Fruit fly (Drosophila melanogaster) whole organism, embryonic: ENCODE measurements around the gene BckdhA.

Experiments used
- Abd-B ChIP-seq: fragments of 200-800 bp; sonication (Bioruptor generic); optimal IDR thresholded peaks from 2 replicates; lab custom pipeline; 2018; ENCODE audit warnings: missing biosample characterization, mild to moderate bottlenecking, missing genetic modification characterization, moderate library complexity
- CG10267 ChIP-seq: fragments of 200-800 bp; sonication (Bioruptor generic); optimal IDR thresholded peaks from 2 replicates; lab custom pipeline; 2018; ENCODE audit warnings: missing biosample characterization, mild to moderate bottlenecking, missing genetic modification characterization, moderate library complexity
- CG10979 ChIP-seq: fragments of 200-800 bp; sonication (Bioruptor generic); optimal IDR thresholded peaks from 2 replicates; lab custom pipeline; 2018; ENCODE audit warnings: missing biosample characterization, mild to moderate bottlenecking, missing genetic modification characterization, moderate library complexity
- CG11504 ChIP-seq: fragments of 200-800 bp; sonication (Bioruptor generic); optimal IDR thresholded peaks from 3 replicates; lab custom pipeline; 2019; ENCODE audit warnings: missing biosample characterization, mild to moderate bottlenecking, missing genetic modification characterization, moderate library complexity
- CG11560 ChIP-seq: fragments of 200-800 bp; sonication (Bioruptor generic); IDR thresholded peaks from 3 replicates; pipeline ENCODE4 v1.3.6; 2022; ENCODE audit warnings: missing biosample characterization, missing genetic modification characterization
- CG11696 ChIP-seq: fragments of 200-800 bp; sonication (Bioruptor generic); IDR thresholded peaks from 2 replicates; pipeline ENCODE4 v1.3.6; 2022; ENCODE audit warnings: missing biosample characterization, missing genetic modification characterization
- CG12104 ChIP-seq: fragments of 200-800 bp; sonication (Bioruptor generic); optimal IDR thresholded peaks from 3 replicates; lab custom pipeline; 2016; ENCODE audit warnings: missing biosample characterization, missing genetic modification characterization
- CG12391 ChIP-seq: fragments of 200-800 bp; sonication (Bioruptor generic); optimal IDR thresholded peaks from 3 replicates; lab custom pipeline; 2018; ENCODE audit warnings: missing biosample characterization, mild to moderate bottlenecking, missing genetic modification characterization, moderate library complexity
- CG12659 ChIP-seq: fragments of 200-800 bp; sonication (Bioruptor generic); optimal IDR thresholded peaks from 3 replicates; lab custom pipeline; 2017; ENCODE audit warnings: mild to moderate bottlenecking, missing biosample characterization, missing genetic modification reagents, missing genetic modification characterization
- CG12769 ChIP-seq: fragments of 200-800 bp; sonication (Bioruptor generic); optimal IDR thresholded peaks from 2 replicates; lab custom pipeline; 2019; ENCODE audit warnings: missing biosample characterization, mild to moderate bottlenecking, missing genetic modification characterization, moderate library complexity
- CG14441 ChIP-seq: fragments of 200-800 bp; sonication (Bioruptor generic); IDR thresholded peaks from 2 replicates; pipeline ENCODE4 v1.3.6; 2022; ENCODE audit warnings: missing biosample characterization, missing genetic modification characterization
- CG16815 ChIP-seq: fragments of 200-800 bp; sonication (Bioruptor generic); optimal IDR thresholded peaks from 3 replicates; lab custom pipeline; 2017; ENCODE audit warnings: missing biosample characterization, mild to moderate bottlenecking, missing genetic modification characterization
- CG17912 ChIP-seq: fragments of 200-800 bp; sonication (Bioruptor generic); optimal IDR thresholded peaks from 2 replicates; lab custom pipeline; 2018; ENCODE audit warnings: missing biosample characterization, mild to moderate bottlenecking, missing genetic modification characterization
- CG1832 ChIP-seq: fragments of 200-800 bp; sonication (Bioruptor generic); optimal IDR thresholded peaks from 2 replicates; lab custom pipeline; 2017; ENCODE audit warnings: missing biosample characterization, mild to moderate bottlenecking, missing genetic modification characterization, inconsistent platforms
- CG18599 ChIP-seq: fragments of 200-800 bp; sonication (Bioruptor generic); optimal IDR thresholded peaks from 3 replicates; lab custom pipeline; 2017; ENCODE audit warnings: missing biosample characterization, missing genetic modification characterization, mild to moderate bottlenecking, moderate library complexity, missing genetic modification reagents
- CG18764 ChIP-seq: fragments of 200-800 bp; sonication (Bioruptor generic); optimal IDR thresholded peaks from 3 replicates; lab custom pipeline; 2016; ENCODE audit warnings: missing biosample characterization, missing genetic modification characterization
- CG2712 ChIP-seq: fragments of 200-800 bp; optimal IDR thresholded peaks from 3 replicates; lab custom pipeline; 2019; ENCODE audit warnings: missing biosample characterization, mild to moderate bottlenecking, missing genetic modification characterization, moderate library complexity
- CG2875 ChIP-seq: fragments of 200-800 bp; sonication (Bioruptor generic); optimal IDR thresholded peaks from 2 replicates; lab custom pipeline; 2017; ENCODE audit warnings: missing biosample characterization, mild to moderate bottlenecking, missing genetic modification characterization, missing genetic modification reagents
- CG30431 ChIP-seq: fragments of 200-800 bp; sonication (Bioruptor generic); optimal IDR thresholded peaks from 2 replicates; lab custom pipeline; 2017; ENCODE audit warnings: missing biosample characterization, missing genetic modification characterization
- CG32532 ChIP-seq: fragments of 200-800 bp; sonication (Bioruptor generic); IDR thresholded peaks from 2 replicates; pipeline ENCODE4 v1.3.6; 2022; ENCODE audit warnings: missing biosample characterization, missing genetic modification characterization
- CG32767 ChIP-seq: fragments of 200-800 bp; sonication (Bioruptor generic); IDR thresholded peaks from 2 replicates; pipeline ENCODE4 v1.3.6; 2022; ENCODE audit warnings: missing biosample characterization, missing genetic modification characterization
- CG3995 ChIP-seq: fragments of 200-800 bp; sonication (Bioruptor generic); optimal IDR thresholded peaks from 3 replicates; lab custom pipeline; 2016; ENCODE audit warnings: missing biosample characterization, missing genetic modification characterization
- CG4328 ChIP-seq: fragments of 200-800 bp; sonication (Bioruptor generic); optimal IDR thresholded peaks from 3 replicates; lab custom pipeline; 2017; ENCODE audit warnings: missing biosample characterization, missing genetic modification reagents, missing genetic modification characterization
- CG4617 ChIP-seq: fragments of 200-800 bp; sonication (Bioruptor generic); optimal IDR thresholded peaks from 3 replicates; lab custom pipeline; 2016; ENCODE audit warnings: missing biosample characterization, missing genetic modification characterization, borderline replicate concordance
- CG5953 ChIP-seq: fragments of 200-800 bp; sonication (Bioruptor generic); IDR thresholded peaks from 2 replicates; pipeline ENCODE4 v1.3.6; 2022; ENCODE audit warnings: missing biosample characterization, missing genetic modification characterization
- CG7372 ChIP-seq: fragments of 200-800 bp; sonication (Bioruptor generic); IDR thresholded peaks from 2 replicates; pipeline ENCODE4 v1.3.6; 2022; ENCODE audit warnings: missing biosample characterization, missing genetic modification characterization
- CG9817 ChIP-seq: fragments of 200-800 bp; sonication (Bioruptor generic); optimal IDR thresholded peaks from 2 replicates; lab custom pipeline; 2018; ENCODE audit warnings: missing biosample characterization, mild to moderate bottlenecking, missing genetic modification characterization, moderate library complexity
- CG9932 ChIP-seq: fragments of 200-800 bp; sonication (Bioruptor generic); IDR thresholded peaks from 2 replicates; pipeline ENCODE4 v1.3.6; 2022; ENCODE audit warnings: missing biosample characterization, missing genetic modification characterization
- Deaf1 ChIP-seq: fragments of 200-800 bp; optimal IDR thresholded peaks from 3 replicates; lab custom pipeline; 2019; ENCODE audit warnings: missing biosample characterization, mild to moderate bottlenecking, missing genetic modification characterization, moderate library complexity
- Dip2 ChIP-seq: fragments of 200-800 bp; sonication (Bioruptor generic); IDR thresholded peaks from 2 replicates; pipeline ENCODE4 v1.3.6; 2022; ENCODE audit warnings: missing biosample characterization, missing genetic modification characterization
- Dip3 ChIP-seq: fragments of 200-800 bp; sonication (Bioruptor generic); optimal IDR thresholded peaks from 3 replicates; lab custom pipeline; 2016; ENCODE audit warnings: missing biosample characterization, missing genetic modification characterization
- H15 ChIP-seq: fragments of 200-800 bp; sonication (Bioruptor generic); IDR thresholded peaks from 3 replicates; pipeline ENCODE4 v1.3.6; 2022; ENCODE audit warnings: missing biosample characterization, missing genetic modification characterization
- Hsf ChIP-seq: fragments of 200-800 bp; sonication (Bioruptor generic); optimal IDR thresholded peaks from 3 replicates; lab custom pipeline; 2016; ENCODE audit warnings: missing biosample characterization, missing genetic modification characterization
- Nf-YB ChIP-seq: fragments of 200-800 bp; sonication (Bioruptor generic); optimal IDR thresholded peaks from 3 replicates; lab custom pipeline; 2019; ENCODE audit warnings: missing biosample characterization, mild to moderate bottlenecking, missing genetic modification characterization, moderate library complexity
- Nf-YC ChIP-seq: fragments of 200-800 bp; optimal IDR thresholded peaks from 3 replicates; lab custom pipeline; 2019; ENCODE audit warnings: missing biosample characterization, mild to moderate bottlenecking, missing genetic modification characterization, moderate library complexity
- Ptx1 ChIP-seq: fragments of 200-800 bp; sonication (Bioruptor generic); IDR thresholded peaks from 2 replicates; pipeline ENCODE4 v1.3.6; 2022; ENCODE audit warnings: missing biosample characterization, missing genetic modification characterization
- Xbp1 ChIP-seq: fragments of 200-800 bp; sonication (Bioruptor generic); optimal IDR thresholded peaks from 3 replicates; lab custom pipeline; 2016; ENCODE audit warnings: missing biosample characterization, mild to moderate bottlenecking, missing genetic modification characterization
- YL-1 ChIP-seq: fragments of 200-800 bp; sonication (Bioruptor generic); optimal IDR thresholded peaks from 3 replicates; lab custom pipeline; 2017; ENCODE audit warnings: missing biosample characterization, mild to moderate bottlenecking, missing genetic modification characterization
- az2 ChIP-seq: fragments of 200-800 bp; sonication (Bioruptor generic); optimal IDR thresholded peaks from 3 replicates; lab custom pipeline; 2016; ENCODE audit warnings: missing biosample characterization, missing genetic modification characterization
- cas ChIP-seq: fragments of 200-800 bp; sonication (Bioruptor generic); IDR thresholded peaks from 2 replicates; pipeline ENCODE4 v1.3.6; 2022; ENCODE audit warnings: missing biosample characterization, missing genetic modification characterization
- ems ChIP-seq: fragments of 200-800 bp; sonication (Bioruptor generic); optimal IDR thresholded peaks from 3 replicates; lab custom pipeline; 2016; ENCODE audit warnings: missing biosample characterization, missing genetic modification characterization
- fd3F ChIP-seq: fragments of 200-800 bp; sonication (Bioruptor generic); optimal IDR thresholded peaks from 2 replicates; lab custom pipeline; 2018; ENCODE audit warnings: missing biosample characterization, mild to moderate bottlenecking, missing genetic modification characterization, moderate library complexity
- ftz-f1 ChIP-seq: fragments of 200-800 bp; sonication (Bioruptor generic); optimal IDR thresholded peaks from 2 replicates; lab custom pipeline; 2016; ENCODE audit warnings: missing biosample characterization, missing genetic modification characterization
- gcm ChIP-seq: fragments of 200-800 bp; sonication (Bioruptor generic); optimal IDR thresholded peaks from 2 replicates; lab custom pipeline; 2019; ENCODE audit warnings: missing biosample characterization, mild to moderate bottlenecking, missing genetic modification characterization, moderate library complexity
- her ChIP-seq: fragments of 200-800 bp; sonication (Bioruptor generic); optimal IDR thresholded peaks from 2 replicates; lab custom pipeline; 2016; ENCODE audit warnings: missing biosample characterization, missing genetic modification characterization
- insv ChIP-seq, 2 experiments: fragments of 200-800 bp; sonication (Bioruptor generic); optimal IDR thresholded peaks; 3 replicates each; lab custom pipeline; 2016 to 2018; ENCODE audit warnings: missing biosample characterization in 2 of 2, missing genetic modification characterization in 2 of 2
- mirr ChIP-seq: fragments of 200-800 bp; sonication (Bioruptor generic); optimal IDR thresholded peaks from 3 replicates; lab custom pipeline; 2018; ENCODE audit warnings: missing biosample characterization, mild to moderate bottlenecking, missing genetic modification characterization
- pan ChIP-seq, 4 experiments: fragments of >200 bp in 3 of 4; fragments of 200-800 bp in 1 of 4; sonication (Bioruptor generic) in 1 of 4; optimal IDR thresholded peaks in 3 of 4; IDR thresholded peaks in 1 of 4; 2 replicates each; pipeline versions ENCODE4 v1.3.6 to Lab custom; 2017 to 2022; ENCODE audit warnings: missing biosample characterization in 2 of 4, missing genetic modification characterization in 2 of 4, mixed read lengths in 1 of 4
- pum ChIP-seq: fragments of 200-800 bp; sonication (Bioruptor generic); optimal IDR thresholded peaks from 2 replicates; lab custom pipeline; 2016; ENCODE audit warnings: missing biosample characterization, missing genetic modification characterization
- wdn ChIP-seq: fragments of 200-800 bp; sonication (Bioruptor generic); IDR thresholded peaks from 2 replicates; pipeline ENCODE4 v1.3.6; 2022; ENCODE audit warnings: missing biosample characterization, missing genetic modification characterization
- z ChIP-seq: fragments of 200-800 bp; sonication (Bioruptor generic); IDR thresholded peaks from 3 replicates; pipeline ENCODE4 v1.3.6; 2022; ENCODE audit warnings: missing biosample characterization, missing genetic modification characterization

BckdhA gene

DNA sequence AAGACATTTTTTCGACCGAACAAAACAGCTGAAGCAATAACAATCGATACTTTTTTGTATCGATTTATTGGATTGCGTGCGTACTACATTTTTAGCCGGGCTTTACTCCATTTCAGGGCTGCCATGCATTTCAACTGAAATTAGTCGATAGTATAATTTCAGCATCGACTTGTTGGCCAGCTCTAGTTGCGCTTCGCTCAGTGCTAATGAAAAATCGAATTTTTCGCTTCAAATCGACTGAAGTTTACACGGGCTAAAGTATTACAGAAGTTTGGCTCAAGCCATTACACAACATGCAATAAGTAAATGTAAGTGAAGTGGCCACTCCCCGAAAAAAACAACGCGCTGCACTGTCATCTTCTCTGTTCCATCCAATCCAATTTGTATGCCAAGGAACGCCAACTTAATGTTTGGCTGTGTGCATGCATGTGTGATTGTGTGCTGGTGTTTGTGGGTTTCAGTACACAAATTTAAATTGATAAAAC is 39.7 kb upstream of the BckdhA start, which contains the start of the genes mRpL47, CG8176 and Kdm3 (continued):
- TF ChIP-seq Deaf1 (tag; lab: Kevin White, UChicago), result peak; percentile 40
- TF ChIP-seq CG2712 (tag; lab: Kevin White, UChicago), result peak; percentile 68
- peak; percentile 71 for TF ChIP-seq Xbp1 (GFP tag; lab: Kevin White, UChicago)
- no peak for TF ChIP-seq CG1832
- peak; percentile 50 for TF ChIP-seq Dip3 (GFP tag; lab: Kevin White, UChicago)
- no peak for TF ChIP-seq CG32767 (GFP tag; lab: Robert Waterston, UW)
- TF ChIP-seq CG11560, result no peak
- TF ChIP-seq insv (GFP tag; optimal IDR thresholded peaks at IDR 0.05; lab: Kevin White, UChicago), result peak in 1 of 2 experiments; percentile 52
- peak; percentile 19 for TF ChIP-seq CG30431 (GFP tag; lab: Kevin White, UChicago)
- peak; percentile 70 for TF ChIP-seq CG10267 (tag; lab: Kevin White, UChicago)
- peak; percentile 83 for TF ChIP-seq CG12769
- peak; percentile 55 for TF ChIP-seq CG18599
- TF ChIP-seq CG4617 (GFP tag; lab: Kevin White, UChicago), result peak; percentile 97
- no peak for TF ChIP-seq CG11504 (tag; lab: Kevin White, UChicago)
- peak; percentile 31 for TF ChIP-seq az2 (GFP tag; lab: Kevin White, UChicago)
- no peak for TF ChIP-seq CG7372 (GFP tag; lab: Robert Waterston, UW)
- TF ChIP-seq z (GFP tag; lab: Robert Waterston, UW), result no peak
- no peak for TF ChIP-seq fd3F (GFP tag; lab: Kevin White, UChicago)
- no peak for TF ChIP-seq CG14441 (GFP tag; lab: Robert Waterston, UW)
- TF ChIP-seq CG3995 (GFP tag; lab: Kevin White, UChicago), result no peak
- TF ChIP-seq Nf-YC, result peak; percentile 61
- no peak for TF ChIP-seq CG32532 (GFP tag; lab: Robert Waterston, UW)
- TF ChIP-seq CG18764 (GFP tag; lab: Kevin White, UChicago), result peak; percentile 55
- peak; percentile 79 for TF ChIP-seq pum (GFP tag; lab: Kevin White, UChicago)
- peak; percentile 26 for TF ChIP-seq ftz-f1 (GFP tag; lab: Kevin White, UChicago)
- TF ChIP-seq CG12104 (GFP tag; lab: Kevin White, UChicago), result peak; percentile 25
- TF ChIP-seq wdn (GFP tag; lab: Robert Waterston, UW), result no peak
- TF ChIP-seq YL-1 (GFP tag; lab: Kevin White, UChicago), result peak; percentile 94
- TF ChIP-seq CG2875, result no peak
- no peak for TF ChIP-seq H15 (GFP tag; lab: Robert Waterston, UW)
- TF ChIP-seq CG12659 (GFP tag; lab: Kevin White, UChicago), result peak; percentile 90
- peak; percentile 97 for TF ChIP-seq Abd-B (GFP tag; lab: Kevin White, UChicago)
- peak; percentile 55 for TF ChIP-seq mirr
- peak; percentile 35 for TF ChIP-seq ems (GFP tag; lab: Kevin White, UChicago)
- no peak for TF ChIP-seq CG5953
- peak; percentile 58 for TF ChIP-seq CG9817 (tag; lab: Kevin White, UChicago)
- TF ChIP-seq her (GFP tag; lab: Kevin White, UChicago), result peak; percentile 63
- TF ChIP-seq Nf-YB (GFP tag; lab: Kevin White, UChicago), result no peak
- TF ChIP-seq CG9932 (GFP tag; lab: Robert Waterston, UW), result no peak
- no peak for TF ChIP-seq CG4328 (GFP tag; lab: Kevin White, UChicago)
- TF ChIP-seq gcm (GFP tag; lab: Kevin White, UChicago), result no peak
- peak; percentile 50 for TF ChIP-seq CG10979 (tag; lab: Kevin White, UChicago)
- no peak for TF ChIP-seq Dip2 (GFP tag; lab: Robert Waterston, UW)
- TF ChIP-seq CG17912 (GFP tag; lab: Kevin White, UChicago), result no peak
- no peak for TF ChIP-seq CG11696 (GFP tag; lab: Robert Waterston, UW)
- no peak for TF ChIP-seq CG16815 (GFP tag; lab: Kevin White, UChicago)
- peak; percentile 59 for TF ChIP-seq CG12391 (tag; lab: Kevin White, UChicago)
- TF ChIP-seq Ptx1 (GFP tag; lab: Robert Waterston, UW), result no peak
- TF ChIP-seq Hsf (GFP tag; lab: Kevin White, UChicago), result peak; percentile 66
- no peak for TF ChIP-seq cas
- no peak for TF ChIP-seq pan (optimal IDR thresholded peaks at IDR 0.05; lab: Kevin White, UChicago)
- no peak for TF ChIP-seq pan (GFP tag; optimal IDR thresholded peaks at IDR 0.05 in 1 of 2, IDR thresholded peaks at IDR 0.05 in 1 of 2)
